Worm (Caenorhabditis elegans) whole organism, L1 larva: ENCODE measurements around the gene srx-16.

Experiments used
- C16A3.4 ChIP-seq: fragments of 150-350 bp; optimal IDR thresholded peaks from 2 replicates; lab custom pipeline; 2014; ENCODE audit warnings: missing biosample characterization, missing genetic modification characterization
- C34B4.2 ChIP-seq: sonication (generic microtip); optimal IDR thresholded peaks from 2 replicates; lab custom pipeline; 2017; ENCODE audit warnings: mild to moderate bottlenecking, missing genetic modification characterization, missing compliant biosample characterization
- Y116A8C.19 ChIP-seq: sonication (generic microtip); optimal IDR thresholded peaks from 2 replicates; lab custom pipeline; 2016; ENCODE audit warnings: missing compliant biosample characterization, missing genetic modification characterization, borderline replicate concordance
- aha-1 ChIP-seq: fragments of 150-350 bp; optimal IDR thresholded peaks from 2 replicates; lab custom pipeline; 2014; ENCODE audit warnings: missing biosample characterization, missing genetic modification characterization
- alr-1 ChIP-seq: fragments of 200-800 bp; sonication (Bioruptor generic); optimal IDR thresholded peaks from 2 replicates; lab custom pipeline; 2018; ENCODE audit warnings: borderline replicate concordance, mild to moderate bottlenecking, missing genetic modification characterization, missing compliant biosample characterization
- ceh-63 ChIP-seq: fragments of 200-800 bp; sonication (Bioruptor generic); optimal IDR thresholded peaks from 2 replicates; lab custom pipeline; 2018; ENCODE audit warnings: mild to moderate bottlenecking, missing genetic modification characterization, missing compliant biosample characterization
- ceh-82 ChIP-seq, 3 experiments: fragments of 150-350 bp in 1 of 3; sonication (generic microtip) in 2 of 3; optimal IDR thresholded peaks; 2 replicates each; lab custom pipeline; 2014 to 2017; ENCODE audit warnings: missing biosample characterization in 3 of 3, missing genetic modification characterization in 3 of 3
- ces-1 ChIP-seq: fragments of 150-350 bp; optimal IDR thresholded peaks from 2 replicates; lab custom pipeline; 2014; ENCODE audit warnings: missing biosample characterization, missing genetic modification reagents, missing genetic modification characterization
- dpl-1 ChIP-seq, 3 experiments: fragments of 150-350 bp in 2 of 3; sonication (generic microtip) in 1 of 3; optimal IDR thresholded peaks; 2 replicates each; lab custom pipeline; 2014 to 2017; ENCODE audit warnings: missing biosample characterization in 3 of 3, missing genetic modification characterization in 3 of 3, missing genetic modification reagents in 3 of 3
- egl-13 ChIP-seq: sonication (generic microtip); optimal IDR thresholded peaks from 2 replicates; lab custom pipeline; 2016; ENCODE audit warnings: missing genotype, missing genetic modification reagents, missing genetic modification characterization, missing compliant biosample characterization
- egl-27 ChIP-seq, 2 experiments: fragments of 150-350 bp in 1 of 2; sonication (generic microtip); optimal IDR thresholded peaks; 3 replicates each; lab custom pipeline; 2017 to 2018; ENCODE audit warnings: missing biosample characterization in 2 of 2, missing genetic modification characterization in 2 of 2, missing genetic modification reagents in 2 of 2
- ets-5 ChIP-seq: fragments of 200-800 bp; sonication (Bioruptor generic); IDR thresholded peaks from 2 replicates; pipeline ENCODE4 v1.3.6; 2022; ENCODE audit warnings: missing genetic modification characterization, missing compliant biosample characterization
- fkh-10 ChIP-seq: sonication (generic microtip); optimal IDR thresholded peaks from 2 replicates; lab custom pipeline; 2017; ENCODE audit warnings: missing biosample characterization, missing genetic modification reagents, missing genetic modification characterization
- fkh-8 ChIP-seq: sonication (generic microtip); optimal IDR thresholded peaks from 2 replicates; lab custom pipeline; 2016; ENCODE audit warnings: mild to moderate bottlenecking, missing genetic modification characterization, missing compliant biosample characterization
- fos-1 ChIP-seq: fragments of 150-350 bp; optimal IDR thresholded peaks from 2 replicates; lab custom pipeline; 2014; ENCODE audit warnings: missing biosample characterization, missing genetic modification characterization
- grh-1 ChIP-seq: fragments of 200-800 bp; sonication (Bioruptor generic); IDR thresholded peaks from 2 replicates; pipeline ENCODE4 v1.3.6; 2022; ENCODE audit warnings: missing genetic modification reagents, missing genetic modification characterization, missing compliant biosample characterization
- hlh-17 ChIP-seq: fragments of 200-800 bp; sonication (Bioruptor generic); optimal IDR thresholded peaks from 2 replicates; lab custom pipeline; 2018; ENCODE audit warnings: missing genetic modification characterization, mild to moderate bottlenecking, missing compliant biosample characterization, moderate library complexity, borderline replicate concordance
- hlh-4 ChIP-seq: sonication (generic microtip); optimal IDR thresholded peaks from 2 replicates; lab custom pipeline; 2016; ENCODE audit warnings: mild to moderate bottlenecking, missing genetic modification characterization, missing compliant biosample characterization
- irx-1 ChIP-seq: sonication (generic microtip); optimal IDR thresholded peaks from 2 replicates; lab custom pipeline; 2016; ENCODE audit warnings: missing genetic modification characterization, missing compliant biosample characterization
- lin-13 ChIP-seq: fragments of 150-350 bp; optimal IDR thresholded peaks from 2 replicates; lab custom pipeline; 2014; ENCODE audit warnings: missing biosample characterization, missing genetic modification reagents, missing genetic modification characterization
- lin-14 ChIP-seq: fragments of 200-800 bp; sonication (Bioruptor generic); optimal IDR thresholded peaks from 2 replicates; lab custom pipeline; 2018; ENCODE audit warnings: mild to moderate bottlenecking, missing genetic modification characterization, moderate library complexity, missing compliant biosample characterization
- lin-15B ChIP-seq: fragments of 150-350 bp; sonication (generic microtip); optimal IDR thresholded peaks from 3 replicates; lab custom pipeline; 2014; ENCODE audit warnings: missing biosample characterization, missing genetic modification characterization
- lir-3 ChIP-seq: sonication (generic microtip); optimal IDR thresholded peaks from 2 replicates; lab custom pipeline; 2016; ENCODE audit warnings: mild to moderate bottlenecking, missing genetic modification characterization, moderate library complexity, missing compliant biosample characterization; ENCODE audit not compliant: poor library complexity
- mdl-1 ChIP-seq, 2 experiments: fragments of 150-350 bp; optimal IDR thresholded peaks; 2 replicates each; lab custom pipeline; 2014 to 2017; ENCODE audit warnings: missing biosample characterization in 2 of 2, missing genetic modification characterization in 2 of 2, inconsistent platforms in 1 of 2
- mef-2 ChIP-seq: fragments of 150-350 bp; optimal IDR thresholded peaks from 2 replicates; lab custom pipeline; 2014; ENCODE audit warnings: missing biosample characterization, missing genetic modification characterization
- mep-1 ChIP-seq: fragments of 150-350 bp; optimal IDR thresholded peaks from 2 replicates; lab custom pipeline; 2014; ENCODE audit warnings: missing biosample characterization, missing genetic modification characterization
- nhr-11 ChIP-seq: fragments of 150-350 bp; optimal IDR thresholded peaks from 2 replicates; lab custom pipeline; 2014; ENCODE audit warnings: missing biosample characterization, missing genetic modification characterization
- nhr-12 ChIP-seq: sonication (generic microtip); optimal IDR thresholded peaks from 2 replicates; lab custom pipeline; 2017; ENCODE audit warnings: missing biosample characterization, missing genetic modification characterization
- nhr-19 ChIP-seq: fragments of 200-800 bp; sonication (Bioruptor generic); conservative IDR thresholded peaks from 2 replicates; pipeline ENCODE4 v1.3.6; 2022; ENCODE audit warnings: missing genetic modification characterization, missing compliant biosample characterization
- nhr-20 ChIP-seq: sonication (generic microtip); optimal IDR thresholded peaks from 2 replicates; lab custom pipeline; 2016; ENCODE audit warnings: mild to moderate bottlenecking, missing genetic modification characterization, missing compliant biosample characterization
- nhr-237 ChIP-seq: fragments of 150-350 bp; optimal IDR thresholded peaks from 2 replicates; lab custom pipeline; 2014; ENCODE audit warnings: missing biosample characterization, missing genetic modification characterization
- nhr-28 ChIP-seq: fragments of 150-350 bp; optimal IDR thresholded peaks from 2 replicates; lab custom pipeline; 2014; ENCODE audit warnings: missing biosample characterization, missing genetic modification characterization
- nhr-47 ChIP-seq: sonication (generic microtip); optimal IDR thresholded peaks from 2 replicates; lab custom pipeline; 2016; ENCODE audit warnings: mild to moderate bottlenecking, missing genetic modification characterization, moderate library complexity, missing compliant biosample characterization
- nhr-71 ChIP-seq: sonication (generic microtip); optimal IDR thresholded peaks from 2 replicates; lab custom pipeline; 2016; ENCODE audit warnings: mild to moderate bottlenecking, missing genetic modification characterization, moderate library complexity, missing compliant biosample characterization
- nhr-76 ChIP-seq: sonication (generic microtip); optimal IDR thresholded peaks from 2 replicates; lab custom pipeline; 2017; ENCODE audit warnings: missing biosample characterization, missing genetic modification characterization
- nhr-84 ChIP-seq: sonication (generic microtip); optimal IDR thresholded peaks from 2 replicates; lab custom pipeline; 2017; ENCODE audit warnings: missing biosample characterization, missing genetic modification characterization
- pag-3 ChIP-seq: sonication (generic microtip); optimal IDR thresholded peaks from 2 replicates; lab custom pipeline; 2017; ENCODE audit warnings: missing genetic modification characterization, mild to moderate bottlenecking, missing compliant biosample characterization, antibody characterized with exemption, borderline replicate concordance; ENCODE audit not compliant: insufficient read depth
- pqm-1 ChIP-seq: sonication (generic microtip); optimal IDR thresholded peaks from 3 replicates; lab custom pipeline; 2017; ENCODE audit warnings: missing biosample characterization, missing genetic modification characterization
- snpc-4 ChIP-seq: fragments of 150-350 bp; optimal IDR thresholded peaks from 2 replicates; lab custom pipeline; 2014; ENCODE audit warnings: missing biosample characterization, missing genetic modification characterization
- snu-23 ChIP-seq: sonication (generic microtip); optimal IDR thresholded peaks from 2 replicates; lab custom pipeline; 2016; ENCODE audit warnings: missing genetic modification characterization, missing compliant biosample characterization
- sox-4 ChIP-seq: sonication (generic microtip); optimal IDR thresholded peaks from 2 replicates; lab custom pipeline; 2016; ENCODE audit warnings: missing genetic modification characterization, missing compliant biosample characterization
- sptf-1 ChIP-seq: fragments of 150-350 bp; optimal IDR thresholded peaks from 2 replicates; lab custom pipeline; 2014; ENCODE audit warnings: missing biosample characterization, missing genetic modification characterization
- sup-37 ChIP-seq: fragments of 200-800 bp; sonication (Bioruptor generic); optimal IDR thresholded peaks from 2 replicates; lab custom pipeline; 2018; ENCODE audit warnings: mild to moderate bottlenecking, missing genetic modification characterization, missing compliant biosample characterization
- swsn-7 ChIP-seq: sonication (generic microtip); optimal IDR thresholded peaks from 2 replicates; lab custom pipeline; 2016; ENCODE audit warnings: missing genetic modification characterization, missing compliant biosample characterization
- tbx-2 ChIP-seq: sonication (generic microtip); optimal IDR thresholded peaks from 2 replicates; lab custom pipeline; 2016; ENCODE audit warnings: missing genetic modification characterization, missing compliant biosample characterization
- tlp-1 ChIP-seq: fragments of 150-350 bp; optimal IDR thresholded peaks from 2 replicates; lab custom pipeline; 2014; ENCODE audit warnings: missing biosample characterization, missing genetic modification characterization
- unc-130 ChIP-seq: fragments of 150-350 bp; optimal IDR thresholded peaks from 2 replicates; lab custom pipeline; 2017; ENCODE audit warnings: missing biosample characterization, missing genetic modification characterization, inconsistent platforms
- unc-30 ChIP-seq: sonication (generic microtip); optimal IDR thresholded peaks from 2 replicates; lab custom pipeline; 2017; ENCODE audit warnings: missing biosample characterization, missing genetic modification characterization
- vab-15 ChIP-seq: sonication (generic microtip); optimal IDR thresholded peaks from 2 replicates; lab custom pipeline; 2017; ENCODE audit warnings: missing genotype, mild to moderate bottlenecking, missing genetic modification characterization, missing compliant biosample characterization
- xbp-1 ChIP-seq: sonication (generic microtip); optimal IDR thresholded peaks from 2 replicates; lab custom pipeline; 2016; ENCODE audit warnings: missing genetic modification characterization, missing compliant biosample characterization
- zag-1 ChIP-seq: fragments of 150-350 bp; optimal IDR thresholded peaks from 2 replicates; lab custom pipeline; 2014; ENCODE audit warnings: missing biosample characterization, missing genetic modification characterization
- zip-4 ChIP-seq: fragments of 200-800 bp; sonication (Bioruptor generic); optimal IDR thresholded peaks from 2 replicates; lab custom pipeline; 2018; ENCODE audit warnings: mild to moderate bottlenecking, missing genetic modification characterization, moderate library complexity, missing compliant biosample characterization
- ztf-4 ChIP-seq: fragments of 150-350 bp; optimal IDR thresholded peaks from 2 replicates; lab custom pipeline; 2014; ENCODE audit warnings: missing biosample characterization, missing genetic modification characterization

The srx-16 gene

ce11 chrV:6998303-6998884 lies 22.2 kb downstream of the srx-16 start, which contains the start of gene nhr-42 (continued):
- TF ChIP-seq nhr-11 (tag; lab: Kevin White, UChicago): no peak
- no peak for TF ChIP-seq C16A3.4 (tag; lab: Kevin White, UChicago)
- no peak for TF ChIP-seq alr-1
- peak; percentile 62 for TF ChIP-seq tbx-2 (tag; lab: Kevin White, UChicago)
- no peak for TF ChIP-seq fkh-10 (GFP tag; lab: Kevin White, UChicago)
- TF ChIP-seq nhr-76 (tag; lab: Kevin White, UChicago): no peak
- no peak for TF ChIP-seq Y116A8C.19 (tag; lab: Kevin White, UChicago)
- TF ChIP-seq aha-1: no peak
- TF ChIP-seq lin-15B: no peak
- TF ChIP-seq ceh-82 (tag; optimal IDR thresholded peaks at IDR 0.05; lab: Kevin White, UChicago): no peak
- TF ChIP-seq mdl-1 (tag; optimal IDR thresholded peaks at IDR 0.05; lab: Kevin White, UChicago): peak in 1 of 2 experiments; percentile 58
- TF ChIP-seq fos-1 (tag; lab: Kevin White, UChicago): no peak
- TF ChIP-seq nhr-71 (tag; lab: Kevin White, UChicago): peak; percentile 50
- no peak for TF ChIP-seq pag-3 (tag; lab: Kevin White, UChicago)
- TF ChIP-seq swsn-7: peak; percentile 17
- no peak for TF ChIP-seq egl-27 (tag; optimal IDR thresholded peaks at IDR 0.05; lab: Kevin White, UChicago)
- peak; percentile 17 for TF ChIP-seq nhr-237
- TF ChIP-seq lir-3 (tag; lab: Kevin White, UChicago): no peak
- TF ChIP-seq nhr-84 (tag; lab: Kevin White, UChicago): no peak
- no peak for TF ChIP-seq ztf-4
- no peak for TF ChIP-seq unc-30
- no peak for TF ChIP-seq xbp-1
- no peak for TF ChIP-seq vab-15
- TF ChIP-seq irx-1: peak; percentile 8
- no peak for TF ChIP-seq egl-13 (tag; lab: Kevin White, UChicago)
- TF ChIP-seq mef-2 (tag; lab: Kevin White, UChicago): no peak
- no peak for TF ChIP-seq sptf-1 (tag; lab: Kevin White, UChicago)
- TF ChIP-seq nhr-28 (tag; lab: Kevin White, UChicago): no peak
- TF ChIP-seq zag-1 (tag; lab: Kevin White, UChicago): no peak
- TF ChIP-seq hlh-4: no peak
- TF ChIP-seq lin-14 (GFP tag; lab: Kevin White, UChicago): peak; percentile 68
- TF ChIP-seq tlp-1 (tag; lab: Kevin White, UChicago): no peak
- TF ChIP-seq pqm-1 (tag; lab: Kevin White, UChicago): no peak
- TF ChIP-seq nhr-19 (GFP tag; lab: Robert Waterston, UW): peak; percentile 29; the same call in 1 of the 2 replicates
- no peak for TF ChIP-seq zip-4
- TF ChIP-seq unc-130: no peak
- no peak for TF ChIP-seq ces-1 (GFP tag; lab: Kevin White, UChicago)
- peak; percentile 50 for TF ChIP-seq snu-23 (GFP tag; lab: Kevin White, UChicago)
- TF ChIP-seq hlh-17 (GFP tag; lab: Kevin White, UChicago): no peak
- TF ChIP-seq sup-37 (GFP tag; lab: Kevin White, UChicago): no peak
- TF ChIP-seq sox-4 (tag; lab: Kevin White, UChicago): no peak
- no peak for TF ChIP-seq grh-1
- no peak for TF ChIP-seq lin-13 (GFP tag; lab: Kevin White, UChicago)
- TF ChIP-seq nhr-47 (tag; lab: Kevin White, UChicago): no peak
- TF ChIP-seq C34B4.2 (tag; lab: Kevin White, UChicago): no peak
- no peak for TF ChIP-seq dpl-1 (GFP tag; optimal IDR thresholded peaks at IDR 0.05; lab: Kevin White, UChicago)
- peak; percentile 22 for TF ChIP-seq mep-1 (tag; lab: Kevin White, UChicago)
- TF ChIP-seq fkh-8 (tag; lab: Kevin White, UChicago): no peak
- no peak for TF ChIP-seq ceh-63
- TF ChIP-seq nhr-20 (tag; lab: Kevin White, UChicago): peak; percentile 68
- no peak for TF ChIP-seq nhr-12 (tag; lab: Kevin White, UChicago)
- TF ChIP-seq ets-5 (GFP tag; lab: Robert Waterston, UW): no peak
- no peak for TF ChIP-seq snpc-4 (tag; lab: Kevin White, UChicago)
